Worm (Caenorhabditis elegans): ENCODE data around the gene cup-15.

DNA sequence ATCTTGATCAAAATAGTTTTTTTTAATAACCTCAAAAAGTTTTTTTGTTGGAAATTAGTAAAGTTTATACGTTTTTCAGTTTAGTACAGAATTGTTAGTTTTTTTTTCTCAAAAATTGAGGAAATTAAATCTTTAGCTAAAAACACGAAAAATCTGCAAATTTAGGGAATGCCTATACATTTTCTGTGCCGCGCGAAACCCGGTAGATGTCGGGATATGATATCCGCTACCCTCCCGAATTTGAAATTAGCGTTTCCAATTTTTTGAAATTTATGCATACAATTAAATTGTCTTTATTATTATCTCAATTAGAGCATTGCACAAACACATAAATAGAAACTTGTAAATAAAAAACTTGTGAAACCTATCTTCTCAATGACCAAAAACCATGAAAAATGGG, 19.8 kb upstream of the cup-15 start:
- TF ChIP-seq dao-5 (tag; optimal IDR thresholded peaks at IDR 0.05): no peak
- no peak for TF ChIP-seq W03F9.2 (tag; optimal IDR thresholded peaks at IDR 0.05)
- TF ChIP-seq him-1 (tag; optimal IDR thresholded peaks at IDR 0.05): no peak

All from whole organism, L4/young adult.